Worm (Caenorhabditis elegans) whole organism, L3 larva: ENCODE measurements around the gene C37H5.5.

Experiments
- ZK546.5 ChIP-seq: sonication (generic microtip); optimal IDR thresholded peaks from 2 replicates; lab custom pipeline; 2017; ENCODE audit warnings: missing biosample characterization, missing genetic modification characterization
- elt-2 ChIP-seq: sonication (generic microtip); optimal IDR thresholded peaks from 2 replicates; lab custom pipeline; 2016; ENCODE audit warnings: missing genetic modification reagents, mild to moderate bottlenecking, missing genetic modification characterization, missing compliant biosample characterization
- nhr-237 ChIP-seq: fragments of 150-350 bp; optimal IDR thresholded peaks from 2 replicates; lab custom pipeline; 2014; ENCODE audit warnings: missing biosample characterization, missing genetic modification characterization
- nhr-28 ChIP-seq: fragments of 150-350 bp; optimal IDR thresholded peaks from 2 replicates; lab custom pipeline; 2014; ENCODE audit warnings: missing biosample characterization, missing genetic modification characterization
- nhr-76 ChIP-seq: fragments of 150-350 bp; sonication (generic microtip); optimal IDR thresholded peaks from 5 replicates; lab custom pipeline; 2014; ENCODE audit warnings: missing biosample characterization, missing genetic modification characterization
- unc-39 ChIP-seq: sonication (generic microtip); optimal IDR thresholded peaks from 4 replicates; lab custom pipeline; 2017; ENCODE audit warnings: missing biosample characterization, missing genetic modification characterization
- unc-62 ChIP-seq: fragments of 150-350 bp; sonication (generic microtip); optimal IDR thresholded peaks from 4 replicates; lab custom pipeline; 2014; ENCODE audit warnings: missing biosample characterization, missing genetic modification reagents, missing genetic modification characterization
- zag-1 ChIP-seq: fragments of 150-350 bp; optimal IDR thresholded peaks from 2 replicates; lab custom pipeline; 2014; ENCODE audit warnings: missing biosample characterization, missing genetic modification characterization
- ztf-11 ChIP-seq: fragments of 150-350 bp; optimal IDR thresholded peaks from 2 replicates; lab custom pipeline; 2014; ENCODE audit warnings: missing biosample characterization, missing genetic modification characterization

ce11 chrV:4841179-4841578 lies 14.0 kb downstream of the C37H5.5 start, which contains the start of gene cwp-1:
- TF ChIP-seq elt-2 (tag; lab: Kevin White, UChicago) (no peak), nhr-237 (tag; lab: Kevin White, UChicago) (no peak), ztf-11 (tag; lab: Kevin White, UChicago) (no peak), zag-1 (no peak), nhr-28 (tag; lab: Kevin White, UChicago) (no peak), ZK546.5 (tag; lab: Kevin White, UChicago) (no peak), unc-62 (GFP tag; lab: Kevin White, UChicago) (no peak), nhr-76 (no peak), unc-39 (tag; lab: Kevin White, UChicago) (no peak)
